Worm (Caenorhabditis elegans) whole organism, young adult: Measurements from ENCODE around the gene srh-100.

Experiments used
- C17E4.6 ChIP-seq: fragments of 200-800 bp; sonication (Bioruptor generic); IDR thresholded peaks from 2 replicates; pipeline ENCODE4 v1.3.6; 2022; ENCODE audit warnings: missing genetic modification reagents, missing genetic modification characterization, missing compliant biosample characterization
- D2030.7 ChIP-seq: fragments of 200-800 bp; sonication (Bioruptor generic); IDR thresholded peaks from 2 replicates; pipeline ENCODE4 v1.3.6; 2022; ENCODE audit warnings: missing genetic modification reagents, missing genetic modification characterization, missing compliant biosample characterization
- F33H1.4 ChIP-seq: fragments of 200-800 bp; sonication (Bioruptor generic); IDR thresholded peaks from 2 replicates; pipeline ENCODE4 v1.3.6; 2022; ENCODE audit warnings: missing genetic modification reagents, missing genetic modification characterization, missing compliant biosample characterization
- F39B2.1 ChIP-seq: fragments of 200-800 bp; sonication (Bioruptor generic); IDR thresholded peaks from 2 replicates; pipeline ENCODE4 v1.3.6; 2022; ENCODE audit warnings: missing genetic modification reagents, missing genetic modification characterization, missing compliant biosample characterization
- F52B5.7 ChIP-seq: sonication (generic microtip); optimal IDR thresholded peaks from 2 replicates; lab custom pipeline; 2016; ENCODE audit warnings: mild to moderate bottlenecking, missing genetic modification characterization, missing compliant biosample characterization
- K11D2.4 ChIP-seq: fragments of 200-800 bp; sonication (Bioruptor generic); IDR thresholded peaks from 2 replicates; pipeline ENCODE4 v1.3.6; 2022; ENCODE audit warnings: missing genetic modification reagents, missing genetic modification characterization, missing compliant biosample characterization
- T26A5.8 ChIP-seq: sonication (generic microtip); optimal IDR thresholded peaks from 2 replicates; lab custom pipeline; 2016; ENCODE audit warnings: missing genetic modification characterization, missing compliant biosample characterization
- Y53F4B.3 ChIP-seq: fragments of 200-800 bp; sonication (Bioruptor generic); IDR thresholded peaks from 2 replicates; pipeline ENCODE4 v1.3.6; 2022; ENCODE audit warnings: missing genetic modification reagents, missing genetic modification characterization, missing compliant biosample characterization
- ama-1 ChIP-seq, 3 experiments: fragments of 150-350 bp in 1 of 3; sonication (generic microtip) in 2 of 3; optimal IDR thresholded peaks; 2 replicates each; lab custom pipeline; 2014 to 2018; ENCODE audit warnings: missing biosample characterization in 2 of 3, missing genetic modification characterization in 2 of 3, missing genetic modification reagents in 2 of 3
- athp-1 ChIP-seq: sonication (generic microtip); optimal IDR thresholded peaks from 2 replicates; lab custom pipeline; 2017; ENCODE audit warnings: mild to moderate bottlenecking, missing genetic modification characterization, missing compliant biosample characterization
- attf-3 ChIP-seq: fragments of 200-800 bp; sonication (Bioruptor generic); conservative IDR thresholded peaks from 2 replicates; pipeline ENCODE4 v1.3.6; 2022; ENCODE audit warnings: missing genetic modification reagents, missing genetic modification characterization, missing compliant biosample characterization
- attf-5 ChIP-seq: fragments of 200-800 bp; sonication (Bioruptor generic); optimal IDR thresholded peaks from 2 replicates; lab custom pipeline; 2018; ENCODE audit warnings: mild to moderate bottlenecking, missing genetic modification characterization, missing compliant biosample characterization
- bed-2 ChIP-seq: fragments of 200-800 bp; sonication (Bioruptor generic); IDR thresholded peaks from 2 replicates; pipeline ENCODE4 v1.3.6; 2022; ENCODE audit warnings: missing genetic modification reagents, missing genetic modification characterization, missing compliant biosample characterization
- ceh-58 ChIP-seq: fragments of 200-800 bp; sonication (Bioruptor generic); IDR thresholded peaks from 2 replicates; pipeline ENCODE4 v1.3.6; 2022; ENCODE audit warnings: missing genetic modification characterization, missing compliant biosample characterization
- die-1 ChIP-seq: sonication (generic microtip); optimal IDR thresholded peaks from 2 replicates; lab custom pipeline; 2016; ENCODE audit warnings: missing genotype, mild to moderate bottlenecking, missing genetic modification characterization, missing compliant biosample characterization
- dox-1 ChIP-seq: fragments of 200-800 bp; sonication (Bioruptor generic); IDR thresholded peaks from 2 replicates; pipeline ENCODE4 v1.3.6; 2022; ENCODE audit warnings: missing genetic modification reagents, missing genetic modification characterization, missing compliant biosample characterization
- dpff-1 ChIP-seq: sonication (generic microtip); optimal IDR thresholded peaks from 2 replicates; lab custom pipeline; 2017; ENCODE audit warnings: mild to moderate bottlenecking, missing genetic modification characterization, missing compliant biosample characterization
- egl-18 ChIP-seq: fragments of 200-800 bp; sonication (Bioruptor generic); IDR thresholded peaks from 2 replicates; pipeline ENCODE4 v1.3.6; 2022; ENCODE audit warnings: missing genetic modification reagents, missing genetic modification characterization, missing compliant biosample characterization
- ekl-4 ChIP-seq: fragments of 200-800 bp; sonication (Bioruptor generic); IDR thresholded peaks from 2 replicates; pipeline ENCODE4 v1.3.6; 2022; ENCODE audit warnings: missing genetic modification reagents, missing genetic modification characterization, missing compliant biosample characterization
- gei-17 ChIP-seq: fragments of 200-800 bp; sonication (Bioruptor generic); optimal IDR thresholded peaks from 2 replicates; lab custom pipeline; 2018; ENCODE audit warnings: mild to moderate bottlenecking, missing genetic modification characterization, missing compliant biosample characterization
- him-1 ChIP-seq: sonication (generic microtip); optimal IDR thresholded peaks from 2 replicates; lab custom pipeline; 2016; ENCODE audit warnings: missing genotype, missing genetic modification reagents, missing genetic modification characterization, missing compliant biosample characterization
- lin-26 ChIP-seq: fragments of 200-800 bp; sonication (Bioruptor generic); IDR thresholded peaks from 2 replicates; pipeline ENCODE4 v1.3.6; 2022; ENCODE audit warnings: missing genetic modification reagents, missing genetic modification characterization, missing compliant biosample characterization
- lin-35 ChIP-seq, 3 experiments: fragments of 150-350 bp in 2 of 3; sonication (generic microtip) in 1 of 3; optimal IDR thresholded peaks; 2 replicates each; lab custom pipeline; 2014 to 2018; ENCODE audit warnings: missing biosample characterization in 3 of 3, missing genetic modification characterization in 3 of 3, missing genetic modification reagents in 3 of 3
- madf-3 ChIP-seq: fragments of 200-800 bp; sonication (Bioruptor generic); IDR thresholded peaks from 2 replicates; pipeline ENCODE4 v1.3.6; 2022; ENCODE audit warnings: missing genetic modification reagents, missing genetic modification characterization, missing compliant biosample characterization
- mcd-1 ChIP-seq: fragments of 200-800 bp; sonication (Bioruptor generic); IDR thresholded peaks from 2 replicates; pipeline ENCODE4 v1.3.6; 2022; ENCODE audit warnings: missing genetic modification reagents, missing genetic modification characterization, missing compliant biosample characterization
- mxl-1 ChIP-seq: sonication (generic microtip); optimal IDR thresholded peaks from 2 replicates; lab custom pipeline; 2016; ENCODE audit warnings: missing genetic modification characterization, missing compliant biosample characterization
- nfya-1 ChIP-seq: sonication (generic microtip); optimal IDR thresholded peaks from 2 replicates; lab custom pipeline; 2017; ENCODE audit warnings: antibody characterized with exemption, missing compliant biosample characterization, missing genetic modification characterization, borderline replicate concordance; ENCODE audit not compliant: insufficient read depth
- nfya-2 ChIP-seq: fragments of 200-800 bp; sonication (Bioruptor generic); IDR thresholded peaks from 2 replicates; pipeline ENCODE4 v1.3.6; 2022; ENCODE audit warnings: missing genetic modification reagents, missing genetic modification characterization, missing compliant biosample characterization
- nfyb-1 ChIP-seq: fragments of 200-800 bp; sonication (Bioruptor generic); IDR thresholded peaks from 2 replicates; pipeline ENCODE4 v1.3.6; 2022; ENCODE audit warnings: missing genetic modification reagents, missing genetic modification characterization, missing compliant biosample characterization
- nhr-179 ChIP-seq: sonication (generic microtip); optimal IDR thresholded peaks from 2 replicates; lab custom pipeline; 2016; ENCODE audit warnings: mild to moderate bottlenecking, missing genetic modification characterization, missing compliant biosample characterization
- nhr-27 ChIP-seq: fragments of 200-800 bp; sonication (Bioruptor generic); optimal IDR thresholded peaks from 2 replicates; lab custom pipeline; 2018; ENCODE audit warnings: mild to moderate bottlenecking, missing genetic modification characterization, moderate library complexity, missing compliant biosample characterization
- nhr-80 ChIP-seq: sonication (generic microtip); optimal IDR thresholded peaks from 2 replicates; lab custom pipeline; 2016; ENCODE audit warnings: missing genetic modification characterization, missing compliant biosample characterization
- nhr-90 ChIP-seq: sonication (generic microtip); optimal IDR thresholded peaks from 2 replicates; lab custom pipeline; 2016; ENCODE audit warnings: missing genotype, mild to moderate bottlenecking, missing genetic modification characterization, missing compliant biosample characterization
- pha-4 ChIP-seq: fragments of 150-350 bp; sonication (generic microtip); optimal IDR thresholded peaks from 2 replicates; lab custom pipeline; 2014; ENCODE audit warnings: missing biosample characterization, missing genetic modification reagents, missing genetic modification characterization
- rcor-1 ChIP-seq: fragments of 200-800 bp; sonication (Bioruptor generic); IDR thresholded peaks from 2 replicates; pipeline ENCODE4 v1.3.6; 2022; ENCODE audit warnings: missing genetic modification reagents, missing genetic modification characterization, missing compliant biosample characterization
- rpc-1 ChIP-seq, 2 experiments: fragments of 150-350 bp in 1 of 2; sonication (generic microtip) in 1 of 2; optimal IDR thresholded peaks; 2 replicates each; lab custom pipeline; 2014 to 2018; ENCODE audit warnings: missing biosample characterization in 1 of 2, missing genetic modification characterization in 1 of 2, missing genetic modification reagents in 1 of 2, missing genotype in 1 of 2
- sdz-38 ChIP-seq: sonication (generic microtip); optimal IDR thresholded peaks from 2 replicates; lab custom pipeline; 2016; ENCODE audit warnings: missing genotype, missing genetic modification characterization, missing compliant biosample characterization
- snpc-3.4 ChIP-seq: sonication (generic microtip); optimal IDR thresholded peaks from 2 replicates; lab custom pipeline; 2017; ENCODE audit warnings: missing genetic modification characterization, mild to moderate bottlenecking, missing compliant biosample characterization, antibody characterized with exemption, moderate library complexity, missing genotype, missing genetic modification reagents
- unc-130 ChIP-seq: sonication (generic microtip); optimal IDR thresholded peaks from 2 replicates; lab custom pipeline; 2016; ENCODE audit warnings: missing genetic modification reagents, missing genetic modification characterization, missing compliant biosample characterization
- xnd-1 ChIP-seq: sonication (generic microtip); optimal IDR thresholded peaks from 2 replicates; lab custom pipeline; 2016; ENCODE audit warnings: missing genotype, missing genetic modification reagents, missing genetic modification characterization, missing compliant biosample characterization
- ztf-25 ChIP-seq: fragments of 200-800 bp; sonication (Bioruptor generic); IDR thresholded peaks from 2 replicates; pipeline ENCODE4 v1.3.6; 2022; ENCODE audit warnings: missing genetic modification reagents, missing genetic modification characterization, missing compliant biosample characterization
- ztf-6 ChIP-seq: fragments of 200-800 bp; sonication (Bioruptor generic); IDR thresholded peaks from 2 replicates; pipeline ENCODE4 v1.3.6; 2022; ENCODE audit warnings: missing genetic modification reagents, missing genetic modification characterization, missing compliant biosample characterization

The srh-100 gene

ce11 chrII:3727996-3728395, 13.5 kb upstream of the srh-100 start, which contains the start of gene C46E10.8:
C46E10.8 (minus strand) TSS chrII:3728096.
- TF ChIP-seq die-1 (tag; lab: Kevin White, UChicago) (no peak), nfyb-1 (no peak), D2030.7 (GFP tag; lab: Robert Waterston, UW) (no peak), him-1 (tag; lab: Kevin White, UChicago) (no peak), attf-5 (GFP tag; lab: Kevin White, UChicago) (no peak), Y53F4B.3 (GFP tag; lab: Robert Waterston, UW) (no peak), snpc-3.4 (no peak), xnd-1 (tag; lab: Kevin White, UChicago) (no peak), ceh-58 (GFP tag; lab: Robert Waterston, UW) (no peak), dox-1 (GFP tag; lab: Robert Waterston, UW) (no peak), madf-3 (GFP tag; lab: Robert Waterston, UW) (no peak), rpc-1 (optimal IDR thresholded peaks at IDR 0.05; lab: Kevin White, UChicago) (no peak), rpc-1 (tag; optimal IDR thresholded peaks at IDR 0.05; lab: Kevin White, UChicago) (no peak), rcor-1 (GFP tag; lab: Robert Waterston, UW) (no peak), unc-130 (GFP tag; lab: Kevin White, UChicago) (no peak), dpff-1 (no peak), lin-35 (GFP tag; optimal IDR thresholded peaks at IDR 0.05; lab: Kevin White, UChicago) (no peak), nhr-90 (tag; lab: Kevin White, UChicago) (no peak), athp-1 (tag; lab: Kevin White, UChicago) (no peak)

DNA sequence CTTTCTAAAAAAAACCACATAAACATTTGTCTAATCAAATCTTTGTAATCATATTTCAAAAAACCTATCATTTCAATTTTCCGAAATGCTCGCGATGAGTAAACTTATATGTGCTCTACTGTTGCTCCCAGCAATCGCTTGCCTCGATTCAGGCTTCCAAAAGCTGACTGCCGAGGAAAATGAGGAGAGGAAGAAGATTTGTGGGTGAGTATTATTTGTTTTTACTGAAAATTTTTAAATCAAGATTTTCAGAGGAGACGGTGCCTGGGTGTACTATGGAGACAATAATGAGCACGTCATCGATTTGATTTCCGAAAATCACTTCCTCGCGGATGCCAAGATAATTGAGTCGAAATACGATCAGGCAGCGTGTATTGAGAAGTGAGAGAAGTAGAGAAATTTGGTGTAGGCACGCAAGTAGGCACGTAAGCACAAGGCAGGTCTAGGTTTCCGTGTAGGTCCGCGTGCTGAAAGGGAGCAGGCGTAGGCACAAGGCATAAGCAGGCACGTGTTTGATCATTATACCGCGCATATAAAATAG, 9.8 kb upstream of the srh-100 start, which contains the start of gene C46E10.1:
C46E10.1 (plus strand) TSS at position 51 of the 541 bp plus-strand sequence.
- TF ChIP-seq nhr-80 (no peak), F52B5.7 (tag; lab: Kevin White, UChicago) (no peak), F33H1.4 (GFP tag; lab: Robert Waterston, UW) (no peak), mxl-1 (tag; lab: Kevin White, UChicago) (no peak), pha-4 (tag; lab: Kevin White, UChicago) (no peak), sdz-38 (tag; lab: Kevin White, UChicago) (no peak), nhr-179 (no peak), lin-26 (no peak), nhr-90 (tag; lab: Kevin White, UChicago) (no peak), ama-1 (optimal IDR thresholded peaks at IDR 0.05; lab: Kevin White, UChicago) (no peak), ama-1 (GFP tag; optimal IDR thresholded peaks at IDR 0.05; lab: Kevin White, UChicago) (no peak), K11D2.4 (GFP tag; lab: Robert Waterston, UW) (no peak)

- no peak for TF ChIP-seq him-1 (tag; lab: Kevin White, UChicago)
- no peak for TF ChIP-seq ekl-4 (GFP tag; lab: Robert Waterston, UW)
- TF ChIP-seq attf-3 (GFP tag; lab: Robert Waterston, UW), result no peak
- TF ChIP-seq C17E4.6 (GFP tag; lab: Robert Waterston, UW), result no peak
- TF ChIP-seq egl-18 (GFP tag; lab: Robert Waterston, UW), result no peak
- TF ChIP-seq attf-5 (GFP tag; lab: Kevin White, UChicago), result no peak
- TF ChIP-seq ztf-25 (GFP tag; lab: Robert Waterston, UW), result no peak
- TF ChIP-seq bed-2 (GFP tag; lab: Robert Waterston, UW), result no peak
- TF ChIP-seq pha-4 (tag; lab: Kevin White, UChicago), result no peak
- no peak for TF ChIP-seq nfyb-1
- TF ChIP-seq gei-17 (GFP tag; lab: Kevin White, UChicago), result no peak
- no peak for TF ChIP-seq F39B2.1 (GFP tag; lab: Robert Waterston, UW)
- TF ChIP-seq mcd-1, result no peak
- TF ChIP-seq nhr-90 (tag; lab: Kevin White, UChicago), result no peak
- no peak for TF ChIP-seq nhr-27 (tag; lab: Kevin White, UChicago)
- no peak for TF ChIP-seq T26A5.8 (tag; lab: Kevin White, UChicago)
- TF ChIP-seq D2030.7 (GFP tag; lab: Robert Waterston, UW), result no peak
- no peak for TF ChIP-seq nfya-2 (GFP tag; lab: Robert Waterston, UW)
- no peak for TF ChIP-seq ztf-6 (GFP tag; lab: Robert Waterston, UW)
- TF ChIP-seq nfya-1 (tag; lab: Kevin White, UChicago), result no peak
These were observed 6.5 kb upstream of the srh-100 start, which contains the start of gene C46E10.3 for ce11 chrII:3721016-3721415. C46E10.3 (plus strand) TSS chrII:3721316.
